Worm (Caenorhabditis elegans) whole organism, L2 larva: ENCODE results near the gene H41C03.1.
"Not testable (repeated sequence)": the region's sequence is repeated elsewhere in the genome, so short reads cannot be mapped to it uniquely, and the experiment has no call there.

Experiments
- C34F6.9 ChIP-seq: fragments of 150-350 bp; optimal IDR thresholded peaks from 2 replicates; lab custom pipeline; 2014; ENCODE audit warnings: missing biosample characterization, missing genetic modification characterization
- F13H6.1 ChIP-seq: sonication (generic microtip); optimal IDR thresholded peaks from 2 replicates; lab custom pipeline; 2016; ENCODE audit warnings: missing genetic modification characterization, missing compliant biosample characterization
- R02D3.7 ChIP-seq: fragments of 150-350 bp; optimal IDR thresholded peaks from 2 replicates; lab custom pipeline; 2014; ENCODE audit warnings: missing biosample characterization, missing genetic modification characterization
- ZK546.5 ChIP-seq: sonication (generic microtip); optimal IDR thresholded peaks from 2 replicates; lab custom pipeline; 2017; ENCODE audit warnings: missing biosample characterization, missing genetic modification characterization
- aly-2 ChIP-seq: fragments of 150-350 bp; optimal IDR thresholded peaks from 2 replicates; lab custom pipeline; 2014; ENCODE audit warnings: missing biosample characterization, missing genetic modification characterization
- blmp-1 ChIP-seq: sonication (generic microtip); optimal IDR thresholded peaks from 2 replicates; lab custom pipeline; 2017; ENCODE audit warnings: missing genetic modification characterization, mild to moderate bottlenecking, missing compliant biosample characterization, antibody characterized with exemption, moderate library complexity; ENCODE audit not compliant: insufficient read depth
- ceh-16 ChIP-seq: fragments of 150-350 bp; optimal IDR thresholded peaks from 2 replicates; lab custom pipeline; 2014; ENCODE audit warnings: missing biosample characterization, missing genetic modification characterization
- dmd-4 ChIP-seq: sonication (generic microtip); optimal IDR thresholded peaks from 2 replicates; lab custom pipeline; 2017; ENCODE audit warnings: missing biosample characterization, missing genetic modification characterization
- egl-27 ChIP-seq: sonication (generic microtip); optimal IDR thresholded peaks from 3 replicates; lab custom pipeline; 2017; ENCODE audit warnings: missing biosample characterization, missing genetic modification reagents, missing genetic modification characterization
- elt-1 ChIP-seq: fragments of 150-350 bp; optimal IDR thresholded peaks from 2 replicates; lab custom pipeline; 2014; ENCODE audit warnings: missing biosample characterization, missing genetic modification characterization
- lin-13 ChIP-seq: fragments of 150-350 bp; optimal IDR thresholded peaks from 2 replicates; lab custom pipeline; 2014; ENCODE audit warnings: missing biosample characterization, missing genetic modification reagents, missing genetic modification characterization
- lin-39 ChIP-seq: fragments of 150-350 bp; optimal IDR thresholded peaks from 2 replicates; lab custom pipeline; 2014; ENCODE audit warnings: missing biosample characterization, missing genetic modification reagents, missing genetic modification characterization
- lsy-2 ChIP-seq, 2 experiments: fragments of 150-350 bp in 1 of 2; sonication (generic microtip) in 1 of 2; optimal IDR thresholded peaks; 2 replicates each; lab custom pipeline; 2014 to 2017; ENCODE audit warnings: missing biosample characterization in 2 of 2, missing genetic modification characterization in 2 of 2
- mab-5 ChIP-seq: fragments of 150-350 bp; optimal IDR thresholded peaks from 2 replicates; lab custom pipeline; 2014; ENCODE audit warnings: missing biosample characterization, missing genetic modification characterization
- mdl-1 ChIP-seq, 2 experiments: fragments of 150-350 bp in 1 of 2; sonication (generic microtip) in 1 of 2; optimal IDR thresholded peaks; 2 replicates each; lab custom pipeline; 2017; ENCODE audit warnings: missing biosample characterization in 2 of 2, missing genetic modification characterization in 2 of 2
- nhr-11 ChIP-seq: fragments of 150-350 bp; optimal IDR thresholded peaks from 2 replicates; lab custom pipeline; 2014; ENCODE audit warnings: missing biosample characterization, missing genetic modification characterization
- nhr-12 ChIP-seq: fragments of 150-350 bp; optimal IDR thresholded peaks from 2 replicates; lab custom pipeline; 2014; ENCODE audit warnings: missing biosample characterization, missing genetic modification characterization
- nhr-129 ChIP-seq: fragments of 150-350 bp; optimal IDR thresholded peaks from 2 replicates; lab custom pipeline; 2014; ENCODE audit warnings: missing biosample characterization, missing genetic modification characterization
- nhr-21 ChIP-seq: fragments of 150-350 bp; optimal IDR thresholded peaks from 2 replicates; lab custom pipeline; 2014; ENCODE audit warnings: missing biosample characterization, missing genetic modification characterization
- nhr-23 ChIP-seq: fragments of 150-350 bp; optimal IDR thresholded peaks from 2 replicates; lab custom pipeline; 2014; ENCODE audit warnings: missing biosample characterization, missing genetic modification reagents, missing genetic modification characterization
- nhr-25 ChIP-seq: fragments of 150-350 bp; sonication (generic microtip); optimal IDR thresholded peaks from 3 replicates; lab custom pipeline; 2014; ENCODE audit warnings: missing biosample characterization, missing genetic modification characterization
- nhr-6 ChIP-seq: fragments of 150-350 bp; optimal IDR thresholded peaks from 2 replicates; lab custom pipeline; 2014; ENCODE audit warnings: missing biosample characterization, missing genetic modification characterization
- nhr-77 ChIP-seq: fragments of 150-350 bp; optimal IDR thresholded peaks from 2 replicates; lab custom pipeline; 2014; ENCODE audit warnings: missing biosample characterization, missing genetic modification characterization
- peb-1 ChIP-seq: fragments of 150-350 bp; optimal IDR thresholded peaks from 2 replicates; lab custom pipeline; 2014; ENCODE audit warnings: missing biosample characterization, missing genetic modification characterization
- sem-4 ChIP-seq: fragments of 150-350 bp; optimal IDR thresholded peaks from 2 replicates; lab custom pipeline; 2014; ENCODE audit warnings: missing biosample characterization, missing genetic modification reagents, missing genetic modification characterization
- sma-3 ChIP-seq: sonication (generic microtip); optimal IDR thresholded peaks from 2 replicates; lab custom pipeline; 2016; ENCODE audit warnings: missing genetic modification reagents, missing genetic modification characterization, missing compliant biosample characterization
- sma-9 ChIP-seq, 2 experiments: fragments of 150-350 bp in 1 of 2; sonication (generic microtip) in 1 of 2; optimal IDR thresholded peaks; 2 replicates each; lab custom pipeline; 2014 to 2016; ENCODE audit warnings: missing genetic modification characterization in 2 of 2, mild to moderate bottlenecking in 1 of 2, missing biosample characterization in 1 of 2, missing compliant biosample characterization in 1 of 2, missing genetic modification reagents in 1 of 2, moderate library complexity in 1 of 2
- unc-39 ChIP-seq: fragments of 150-350 bp; optimal IDR thresholded peaks from 2 replicates; lab custom pipeline; 2014; ENCODE audit warnings: missing biosample characterization, missing genetic modification characterization
- unc-55 ChIP-seq: fragments of 150-350 bp; sonication (generic microtip); optimal IDR thresholded peaks from 3 replicates; lab custom pipeline; 2014; ENCODE audit warnings: missing biosample characterization, missing genetic modification reagents, missing genetic modification characterization
- unc-62 ChIP-seq: fragments of 150-350 bp; optimal IDR thresholded peaks from 2 replicates; lab custom pipeline; 2014; ENCODE audit warnings: missing biosample characterization, missing genetic modification reagents, missing genetic modification characterization
- zag-1 ChIP-seq: fragments of 150-350 bp; optimal IDR thresholded peaks from 2 replicates; lab custom pipeline; 2014; ENCODE audit warnings: missing biosample characterization, missing genetic modification characterization

Gene H41C03.1

ce11 chrII:5874130-5874529, 19.9 kb downstream of the H41C03.1 start:
- TF ChIP-seq ZK546.5 (tag; lab: Kevin White, UChicago) (no peak), lin-13 (GFP tag; lab: Kevin White, UChicago) (no peak), sma-3 (GFP tag; lab: Kevin White, UChicago) (peak; percentile 36), nhr-129 (peak; percentile 80), unc-39 (tag; lab: Kevin White, UChicago) (no peak), sma-9 (GFP tag; optimal IDR thresholded peaks at IDR 0.05; lab: Kevin White, UChicago) (peak; percentile 64), sma-9 (tag; optimal IDR thresholded peaks at IDR 0.05; lab: Kevin White, UChicago) (no peak), blmp-1 (tag; lab: Kevin White, UChicago) (peak; percentile 51), C34F6.9 (peak; percentile 46), elt-1 (tag; lab: Kevin White, UChicago) (no peak), nhr-77 (tag; lab: Kevin White, UChicago) (no peak), lsy-2 (tag; optimal IDR thresholded peaks at IDR 0.05; lab: Kevin White, UChicago) (peak in 1 of 2 experiments; percentile 27), nhr-25 (tag; lab: Kevin White, UChicago) (peak; percentile 3)

- TF ChIP-seq nhr-23 (tag; lab: Kevin White, UChicago): no peak
- TF ChIP-seq sma-3 (GFP tag; lab: Kevin White, UChicago): no peak
- no peak for TF ChIP-seq nhr-11 (tag; lab: Kevin White, UChicago)
- TF ChIP-seq dmd-4: no peak
- TF ChIP-seq zag-1 (tag; lab: Kevin White, UChicago): no peak
- no peak for TF ChIP-seq mdl-1 (tag; optimal IDR thresholded peaks at IDR 0.05; lab: Kevin White, UChicago)
- TF ChIP-seq nhr-21: no peak
- TF ChIP-seq nhr-129: no peak
- TF ChIP-seq nhr-12 (tag; lab: Kevin White, UChicago): no peak
- TF ChIP-seq nhr-77 (tag; lab: Kevin White, UChicago): no peak
- no peak for TF ChIP-seq F13H6.1 (tag; lab: Kevin White, UChicago)
- TF ChIP-seq lsy-2 (tag; optimal IDR thresholded peaks at IDR 0.05; lab: Kevin White, UChicago): no peak
- TF ChIP-seq unc-55: no peak
- no peak for TF ChIP-seq mab-5 (tag; lab: Kevin White, UChicago)
- no peak for TF ChIP-seq sma-9 (GFP tag; optimal IDR thresholded peaks at IDR 0.05; lab: Kevin White, UChicago)
- no peak for TF ChIP-seq sma-9 (tag; optimal IDR thresholded peaks at IDR 0.05; lab: Kevin White, UChicago)
- no peak for TF ChIP-seq ceh-16 (tag; lab: Kevin White, UChicago)
- TF ChIP-seq, all 48 proteins: peak for 0
Observed at ce11 chrII:5876053-5876452, 21.8 kb downstream of the H41C03.1 start, which contains the start of gene F55C12.6. F55C12.6 (minus strand) TSS chrII:5876153.

DNA sequence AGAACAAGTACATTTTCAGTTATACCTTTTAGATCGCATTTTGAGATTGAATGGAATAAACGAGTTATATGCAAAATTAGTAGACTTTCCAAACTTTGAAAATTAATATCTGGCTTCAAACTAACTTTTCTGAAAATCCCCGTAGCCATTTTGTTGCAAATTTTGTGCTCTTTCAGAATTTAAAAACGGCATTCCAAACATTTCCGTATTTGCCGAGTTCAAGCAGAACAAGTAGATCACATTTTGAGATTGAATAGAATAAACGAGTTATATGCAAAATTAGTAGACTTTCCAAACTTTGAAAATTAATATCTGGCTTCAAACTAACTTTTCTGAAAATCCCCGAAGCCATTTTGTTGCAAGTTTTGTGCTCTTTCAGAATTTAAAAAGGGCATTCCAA, 22.3 kb downstream of the H41C03.1 start, which contains the start of gene F55C12.2:
Gene F55C12.2 (plus strand): TSS at position 301 of the 400 bp plus-strand sequence.
- not testable (repeated sequence) for TF ChIP-seq C34F6.9; nhr-25 (tag; lab: Kevin White, UChicago); unc-55

ce11 chrII:5880677-5881076, 26.5 kb downstream of the H41C03.1 start:
- TF ChIP-seq blmp-1 (tag; lab: Kevin White, UChicago): no peak
- peak; percentile 3 for TF ChIP-seq ceh-16 (tag; lab: Kevin White, UChicago)
- TF ChIP-seq nhr-25 (tag; lab: Kevin White, UChicago): peak; percentile 72
- TF ChIP-seq egl-27 (tag; lab: Kevin White, UChicago): no peak
- TF ChIP-seq lsy-2 (tag; optimal IDR thresholded peaks at IDR 0.05; lab: Kevin White, UChicago): peak in 1 of 2 experiments; percentile 10
- no peak for TF ChIP-seq dmd-4
- no peak for TF ChIP-seq lin-13 (GFP tag; lab: Kevin White, UChicago)
- TF ChIP-seq C34F6.9: peak; percentile 22
- TF ChIP-seq, all 48 proteins: peak for 4

- TF ChIP-seq unc-62 (GFP tag; lab: Kevin White, UChicago) (no peak), unc-39 (tag; lab: Kevin White, UChicago) (no peak), mdl-1 (tag; optimal IDR thresholded peaks at IDR 0.05; lab: Kevin White, UChicago) (no peak), sma-3 (GFP tag; lab: Kevin White, UChicago) (no peak), R02D3.7 (tag; lab: Kevin White, UChicago) (no peak), lin-39 (tag; lab: Kevin White, UChicago) (no peak), aly-2 (tag; lab: Kevin White, UChicago) (no peak), ceh-16 (tag; lab: Kevin White, UChicago) (no peak), peb-1 (tag; lab: Kevin White, UChicago) (no peak), nhr-6 (tag; lab: Kevin White, UChicago) (no peak), blmp-1 (tag; lab: Kevin White, UChicago) (no peak), ZK546.5 (tag; lab: Kevin White, UChicago) (no peak), sem-4 (tag; lab: Kevin White, UChicago) (no peak)
Observed at ce11 chrII:5884252-5884651, 30.0 kb downstream of the H41C03.1 start, which contains the start of gene rfip-1. rfip-1 (plus strand) TSS chrII:5884552.
